Fruit fly (Drosophila melanogaster) whole organism, pupa: ENCODE results near the gene Mst85C.

Source experiments
- CG15710 ChIP-seq: fragments of 200-800 bp; sonication (Bioruptor generic); optimal IDR thresholded peaks from 2 replicates; lab custom pipeline; 2018; ENCODE audit warnings: missing biosample characterization, mild to moderate bottlenecking, missing genetic modification characterization, moderate library complexity
- CG4496 ChIP-seq: fragments of 200-800 bp; sonication (Bioruptor generic); IDR thresholded peaks from 3 replicates; pipeline ENCODE4 v1.3.6; 2022; ENCODE audit warnings: missing biosample characterization, missing genetic modification characterization
- CG8159 ChIP-seq: fragments of 200-800 bp; sonication (Bioruptor generic); optimal IDR thresholded peaks from 3 replicates; lab custom pipeline; 2018; ENCODE audit warnings: missing biosample characterization, mild to moderate bottlenecking, missing genetic modification characterization, moderate library complexity
- CG8301 ChIP-seq: fragments of 200-800 bp; sonication (Bioruptor generic); optimal IDR thresholded peaks from 2 replicates; lab custom pipeline; 2018; ENCODE audit warnings: missing biosample characterization, mild to moderate bottlenecking, missing genetic modification characterization
- EcR ChIP-seq: fragments of 200-800 bp; sonication (Bioruptor generic); optimal IDR thresholded peaks from 3 replicates; lab custom pipeline; 2019; ENCODE audit warnings: missing biosample characterization, missing genetic modification characterization, mild to moderate bottlenecking, moderate library complexity, missing genetic modification reagents
- Ets98B ChIP-seq: fragments of 200-800 bp; sonication (Bioruptor generic); IDR thresholded peaks from 2 replicates; pipeline ENCODE4 v1.3.6; 2022; ENCODE audit warnings: missing biosample characterization, missing genetic modification characterization
- Pif1A ChIP-seq: fragments of 200-800 bp; sonication (Bioruptor generic); optimal IDR thresholded peaks from 3 replicates; lab custom pipeline; 2016; ENCODE audit warnings: missing biosample characterization, missing genetic modification characterization
- gl ChIP-seq: fragments of 200-800 bp; sonication (Bioruptor generic); optimal IDR thresholded peaks from 2 replicates; lab custom pipeline; 2018; ENCODE audit warnings: missing biosample characterization, mild to moderate bottlenecking, missing genetic modification characterization
- rn ChIP-seq: fragments of 200-800 bp; sonication (Bioruptor generic); IDR thresholded peaks from 2 replicates; pipeline ENCODE4 v1.3.6; 2022; ENCODE audit warnings: missing biosample characterization, missing genetic modification characterization

dm6 chr3R:9045733-9046132 is 2.7 kb upstream of the Mst85C start:
- TF ChIP-seq rn (GFP tag; lab: Robert Waterston, UW) (no peak), EcR (GFP tag; lab: Kevin White, UChicago) (no peak), CG15710 (tag; lab: Kevin White, UChicago) (no peak), CG4496 (GFP tag; lab: Robert Waterston, UW) (no peak), CG8301 (tag; lab: Kevin White, UChicago) (no peak), Pif1A (no peak), Ets98B (GFP tag; lab: Robert Waterston, UW) (no peak), CG8159 (no peak), gl (tag; lab: Kevin White, UChicago) (no peak)
